Worm (Caenorhabditis elegans): ENCODE results near the gene cfap-36.
A peak's percentile ranks its signal among the peaks of the same experiment; 100 is the strongest.

The cfap-36 gene

DNA sequence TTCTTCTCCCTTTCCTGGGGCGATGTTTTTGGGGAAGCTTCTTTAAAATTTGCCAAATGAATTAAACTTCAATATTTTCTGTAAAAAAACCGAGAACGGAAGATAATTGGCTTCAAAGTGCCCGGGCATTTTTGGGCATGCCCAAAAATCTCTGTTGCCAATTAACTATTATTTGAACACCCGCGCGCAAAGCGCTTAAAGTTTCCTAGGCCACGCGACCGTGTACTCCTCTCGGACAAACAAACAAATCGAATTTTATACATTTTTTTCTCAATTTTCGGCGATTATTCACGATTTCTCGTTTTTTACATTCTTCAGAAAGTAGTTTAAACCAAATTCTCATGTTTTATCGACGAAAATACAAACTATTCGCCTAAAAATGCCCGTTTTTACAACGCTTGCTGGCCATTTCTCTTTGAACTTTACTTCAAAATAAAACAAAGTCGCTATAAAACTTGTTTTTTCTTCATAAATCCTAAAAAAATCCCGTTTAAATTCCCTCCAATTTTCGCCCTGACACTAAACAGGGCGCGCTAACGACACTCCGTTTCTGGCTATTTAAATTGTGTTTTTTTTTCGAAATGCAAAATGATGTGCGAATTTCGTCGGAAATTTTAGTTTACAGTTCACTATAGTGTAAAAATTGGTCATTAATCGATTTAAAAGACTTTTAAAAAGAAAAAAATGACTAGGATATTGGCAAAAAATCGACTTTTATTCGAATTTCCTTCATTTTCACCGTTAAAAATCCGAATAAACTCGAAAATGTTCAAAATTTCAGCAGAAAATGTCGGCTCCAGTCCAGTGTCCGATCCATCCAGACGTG, 15.8 kb downstream of the cfap-36 start, which contains the start of gene ttb-1:
TSS of gene ttb-1 (plus strand) at position 776 of the 826 bp plus-strand sequence.
- TF ChIP-seq C08G9.2 (tag; optimal IDR thresholded peaks at IDR 0.05) (peak; percentile 83), hlh-6 (tag; optimal IDR thresholded peaks at IDR 0.05) (peak; percentile 31), ceh-18 (tag; optimal IDR thresholded peaks at IDR 0.05) (no peak), rnt-1 (tag; optimal IDR thresholded peaks at IDR 0.05) (peak; percentile 8), ceh-6 (GFP tag; optimal IDR thresholded peaks at IDR 0.05) (no peak), Y22D7AL.16 (tag; optimal IDR thresholded peaks at IDR 0.05) (no peak), syd-9 (tag; optimal IDR thresholded peaks at IDR 0.05) (no peak), ceh-31 (tag; optimal IDR thresholded peaks at IDR 0.05) (peak; percentile 74), zip-5 (tag; optimal IDR thresholded peaks at IDR 0.05) (peak; percentile 61), ceh-2 (tag; optimal IDR thresholded peaks at IDR 0.05) (peak; percentile 80), mec-3 (tag; optimal IDR thresholded peaks at IDR 0.05; ENCODE audit: borderline replicate concordance) (peak; percentile 1), ztf-16 (tag; optimal IDR thresholded peaks at IDR 0.05) (peak; percentile 18), eyg-1 (tag; optimal IDR thresholded peaks at IDR 0.05) (no peak), ceh-34 (tag; optimal IDR thresholded peaks at IDR 0.05) (peak; percentile 6), tbx-2 (tag; optimal IDR thresholded peaks at IDR 0.05) (peak; percentile 19), tbx-7 (tag; optimal IDR thresholded peaks at IDR 0.05) (peak; percentile 67), ref-2 (tag; optimal IDR thresholded peaks at IDR 0.05) (peak; percentile 68), unc-86 (tag; optimal IDR thresholded peaks at IDR 0.05) (no peak), unc-42 (tag; optimal IDR thresholded peaks at IDR 0.05) (peak; percentile 39), ets-4 (tag; optimal IDR thresholded peaks at IDR 0.05) (peak; percentile 35), elt-2 (tag; optimal IDR thresholded peaks at IDR 0.05) (peak; percentile 23), hlh-8 (tag; optimal IDR thresholded peaks at IDR 0.05) (peak; percentile 14)

DNA sequence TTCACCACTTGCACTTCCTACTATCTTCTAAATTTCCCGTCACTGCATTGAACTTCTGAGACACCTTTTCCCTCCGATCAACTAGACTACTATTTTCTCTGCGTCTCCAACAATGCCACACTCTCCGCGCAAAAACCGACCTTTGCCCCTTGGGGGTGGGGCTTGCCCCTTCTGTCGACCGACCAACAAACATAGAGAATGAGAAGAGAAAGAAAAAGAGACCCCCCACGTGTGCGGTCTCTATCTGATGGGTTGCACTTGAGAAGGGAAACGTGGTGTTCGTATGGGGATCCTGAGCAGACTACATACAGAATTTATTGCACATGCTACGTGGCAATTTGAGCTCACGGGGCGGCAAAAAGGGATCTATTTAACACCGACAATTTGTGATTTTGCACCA, 16.8 kb downstream of the cfap-36 start:
- TF ChIP-seq odd-2 (tag; optimal IDR thresholded peaks at IDR 0.05) (no peak), ceh-9 (tag; optimal IDR thresholded peaks at IDR 0.05) (no peak), K09A11.1 (tag; optimal IDR thresholded peaks at IDR 0.05; ENCODE audit: insufficient read depth) (no peak), madf-2 (tag; optimal IDR thresholded peaks at IDR 0.05) (no peak), ttx-3 (tag; optimal IDR thresholded peaks at IDR 0.05) (no peak), ceh-18 (tag; optimal IDR thresholded peaks at IDR 0.05) (peak; percentile 27), tbx-2 (tag; optimal IDR thresholded peaks at IDR 0.05) (peak; percentile 56), lin-11 (tag; optimal IDR thresholded peaks at IDR 0.05) (no peak), che-1 (tag; optimal IDR thresholded peaks at IDR 0.05) (no peak), hlh-13 (GFP tag; optimal IDR thresholded peaks at IDR 0.05) (no peak), nhr-232 (tag; optimal IDR thresholded peaks at IDR 0.05) (no peak), npax-4 (tag; optimal IDR thresholded peaks at IDR 0.05) (no peak), dmd-4 (tag; optimal IDR thresholded peaks at IDR 0.05; ENCODE audit: borderline replicate concordance) (no peak), elt-4 (tag; optimal IDR thresholded peaks at IDR 0.05) (no peak), ztf-16 (tag; optimal IDR thresholded peaks at IDR 0.05) (no peak), fax-1 (tag; optimal IDR thresholded peaks at IDR 0.05) (peak; percentile 8), zip-5 (tag; optimal IDR thresholded peaks at IDR 0.05) (no peak), elt-2 (tag; optimal IDR thresholded peaks at IDR 0.05) (no peak), nhr-11 (tag; optimal IDR thresholded peaks at IDR 0.05) (no peak), hlh-6 (tag; optimal IDR thresholded peaks at IDR 0.05) (no peak), mec-3 (tag; optimal IDR thresholded peaks at IDR 0.05; ENCODE audit: borderline replicate concordance) (no peak), ceh-34 (tag; optimal IDR thresholded peaks at IDR 0.05) (peak; percentile 46), hlh-15 (tag; optimal IDR thresholded peaks at IDR 0.05) (no peak), sox-2 (GFP tag; IDR thresholded peaks at IDR 0.05) (no peak), syd-9 (tag; optimal IDR thresholded peaks at IDR 0.05) (no peak), pros-1 (tag; optimal IDR thresholded peaks at IDR 0.05) (no peak), ceh-22 (tag; optimal IDR thresholded peaks at IDR 0.05) (no peak), ceh-24 (tag; optimal IDR thresholded peaks at IDR 0.05) (no peak), sox-4 (tag; optimal IDR thresholded peaks at IDR 0.05) (no peak), nfya-1 (tag; optimal IDR thresholded peaks at IDR 0.05) (peak; percentile 52), lim-6 (tag; optimal IDR thresholded peaks at IDR 0.05) (no peak), C38D4.7 (GFP tag; optimal IDR thresholded peaks at IDR 0.05) (no peak), fkh-10 (GFP tag; optimal IDR thresholded peaks at IDR 0.05) (no peak), ets-4 (tag; optimal IDR thresholded peaks at IDR 0.05) (no peak), unc-3 (GFP tag; conservative IDR thresholded peaks at IDR 0.05) (no peak), unc-3 (tag; optimal IDR thresholded peaks at IDR 0.05) (no peak), ceh-31 (tag; optimal IDR thresholded peaks at IDR 0.05) (peak; percentile 54), dve-1 (tag; optimal IDR thresholded peaks at IDR 0.05) (no peak)

Measured in whole organism, late embryonic.